Fruit fly (Drosophila melanogaster) whole organism, embryonic: Measurements from ENCODE around the gene Zasp66.

ENCODE experiments used
- CG1024 ChIP-seq: fragments of 200-800 bp; sonication (Bioruptor generic); IDR thresholded peaks from 2 replicates; pipeline ENCODE4 v1.3.6; 2022; ENCODE audit warnings: missing biosample characterization, missing genetic modification characterization
- CG10274 ChIP-seq: fragments of 200-800 bp; sonication (Bioruptor generic); optimal IDR thresholded peaks from 3 replicates; lab custom pipeline; 2017; ENCODE audit warnings: missing biosample characterization, mild to moderate bottlenecking, missing genetic modification characterization
- CG10543 ChIP-seq: fragments of 200-800 bp; sonication (Bioruptor generic); optimal IDR thresholded peaks from 3 replicates; lab custom pipeline; 2017; ENCODE audit warnings: missing biosample characterization, mild to moderate bottlenecking, missing genetic modification characterization, moderate library complexity
- CG11247 ChIP-seq: fragments of 200-800 bp; sonication (Bioruptor generic); IDR thresholded peaks from 2 replicates; pipeline ENCODE4 v1.3.6; 2022; ENCODE audit warnings: missing biosample characterization, missing genetic modification characterization
- CG11398 ChIP-seq: fragments of 200-800 bp; sonication (Bioruptor generic); optimal IDR thresholded peaks from 2 replicates; lab custom pipeline; 2016; ENCODE audit warnings: missing biosample characterization, missing genetic modification characterization
- CG12236 ChIP-seq: fragments of 200-800 bp; sonication (Bioruptor generic); optimal IDR thresholded peaks from 2 replicates; lab custom pipeline; 2016; ENCODE audit warnings: missing biosample characterization, missing genetic modification characterization
- CG1233 ChIP-seq: fragments of 200-800 bp; sonication (Bioruptor generic); optimal IDR thresholded peaks from 4 replicates; lab custom pipeline; 2018; ENCODE audit warnings: missing biosample characterization, mild to moderate bottlenecking, missing genetic modification characterization
- CG12942 ChIP-seq: fragments of 200-800 bp; sonication (Bioruptor generic); optimal IDR thresholded peaks from 3 replicates; lab custom pipeline; 2016; ENCODE audit warnings: missing biosample characterization, missing genetic modification characterization
- CG13775 ChIP-seq: fragments of 200-800 bp; sonication (Bioruptor generic); optimal IDR thresholded peaks from 3 replicates; lab custom pipeline; 2017; ENCODE audit warnings: missing biosample characterization, mild to moderate bottlenecking, missing genetic modification characterization
- CG15514 ChIP-seq: fragments of 200-800 bp; sonication (Bioruptor generic); optimal IDR thresholded peaks from 3 replicates; lab custom pipeline; 2017; ENCODE audit warnings: missing biosample characterization, missing genetic modification characterization, mild to moderate bottlenecking, moderate library complexity, missing genetic modification reagents
- CG2120 ChIP-seq: fragments of 200-800 bp; sonication (Bioruptor generic); optimal IDR thresholded peaks from 3 replicates; lab custom pipeline; 2016; ENCODE audit warnings: missing biosample characterization, missing genetic modification characterization
- CG31441 ChIP-seq: fragments of 200-800 bp; sonication (Bioruptor generic); IDR thresholded peaks from 2 replicates; pipeline ENCODE4 v1.3.6; 2022; ENCODE audit warnings: missing biosample characterization, missing genetic modification characterization
- CG3281 ChIP-seq: fragments of 200-800 bp; sonication (Bioruptor generic); optimal IDR thresholded peaks from 3 replicates; lab custom pipeline; 2017; ENCODE audit warnings: missing biosample characterization, mild to moderate bottlenecking, missing genetic modification characterization
- CG42726 ChIP-seq: fragments of 200-800 bp; sonication (Bioruptor generic); IDR thresholded peaks from 2 replicates; pipeline ENCODE4 v1.3.6; 2022; ENCODE audit warnings: missing biosample characterization, missing genetic modification characterization; ENCODE audit not compliant: partially characterized antibody
- CG8478 ChIP-seq: fragments of >200 bp; optimal IDR thresholded peaks from 2 replicates; lab custom pipeline; 2018
- CG9817 ChIP-seq: fragments of 200-800 bp; sonication (Bioruptor generic); optimal IDR thresholded peaks from 2 replicates; lab custom pipeline; 2018; ENCODE audit warnings: missing biosample characterization, mild to moderate bottlenecking, missing genetic modification characterization, moderate library complexity
- D19B ChIP-seq: fragments of 200-800 bp; sonication (Bioruptor generic); optimal IDR thresholded peaks from 2 replicates; lab custom pipeline; 2017; ENCODE audit warnings: missing biosample characterization, mild to moderate bottlenecking, missing genetic modification characterization
- E2f1 ChIP-seq: fragments of 200-800 bp; sonication (Bioruptor generic); IDR thresholded peaks from 2 replicates; pipeline ENCODE4 v1.3.6; 2022; ENCODE audit warnings: missing biosample characterization, missing genetic modification characterization
- Elba2 ChIP-seq: fragments of 200-800 bp; sonication (Bioruptor generic); optimal IDR thresholded peaks from 3 replicates; lab custom pipeline; 2016; ENCODE audit warnings: missing biosample characterization, missing genetic modification characterization
- Gug ChIP-seq: fragments of 200-800 bp; sonication (Bioruptor generic); IDR thresholded peaks from 4 replicates; pipeline ENCODE4 v1.3.6; 2022; ENCODE audit warnings: missing biosample characterization, missing genetic modification characterization
- Hmx ChIP-seq: fragments of 200-800 bp; sonication (Bioruptor generic); optimal IDR thresholded peaks from 2 replicates; lab custom pipeline; 2016; ENCODE audit warnings: missing biosample characterization, missing genetic modification characterization
- Hr78 ChIP-seq, 2 experiments: fragments of 200-800 bp in 1 of 2; fragments of >200 bp in 1 of 2; sonication (Bioruptor generic) in 1 of 2; optimal IDR thresholded peaks; 2 replicates each; lab custom pipeline; 2017 to 2019; ENCODE audit warnings: missing biosample characterization in 2 of 2, missing genetic modification characterization in 2 of 2, mild to moderate bottlenecking in 1 of 2, moderate library complexity in 1 of 2
- MBD-R2 ChIP-seq: fragments of 200-800 bp; sonication (Bioruptor generic); IDR thresholded peaks from 2 replicates; pipeline ENCODE4 v1.3.6; 2022; ENCODE audit warnings: missing biosample characterization, missing genetic modification characterization
- MESR4 ChIP-seq: fragments of 200-800 bp; sonication (Bioruptor generic); optimal IDR thresholded peaks from 2 replicates; lab custom pipeline; 2018; ENCODE audit warnings: missing biosample characterization, mild to moderate bottlenecking, missing genetic modification characterization, moderate library complexity
- Mad ChIP-seq: fragments of 200-800 bp; sonication (Bioruptor generic); optimal IDR thresholded peaks from 2 replicates; lab custom pipeline; 2016; ENCODE audit warnings: missing biosample characterization, missing genetic modification characterization
- Mes4 ChIP-seq: fragments of 200-800 bp; sonication (Bioruptor generic); optimal IDR thresholded peaks from 2 replicates; lab custom pipeline; 2016; ENCODE audit warnings: missing biosample characterization, missing genetic modification characterization
- Nf-YB ChIP-seq: fragments of 200-800 bp; sonication (Bioruptor generic); optimal IDR thresholded peaks from 3 replicates; lab custom pipeline; 2019; ENCODE audit warnings: missing biosample characterization, mild to moderate bottlenecking, missing genetic modification characterization, moderate library complexity
- Rx ChIP-seq: fragments of 200-800 bp; sonication (Bioruptor generic); IDR thresholded peaks from 2 replicates; pipeline ENCODE4 v1.3.6; 2022; ENCODE audit warnings: missing biosample characterization, missing genetic modification characterization
- Vsx1 ChIP-seq: fragments of 200-800 bp; sonication (Bioruptor generic); optimal IDR thresholded peaks from 2 replicates; lab custom pipeline; 2017; ENCODE audit warnings: missing biosample characterization, mild to moderate bottlenecking, missing genetic modification characterization, missing genetic modification reagents
- ab ChIP-seq: fragments of 200-800 bp; sonication (Bioruptor generic); optimal IDR thresholded peaks from 2 replicates; lab custom pipeline; 2016; ENCODE audit warnings: missing biosample characterization, missing genetic modification characterization
- amos ChIP-seq: fragments of 200-800 bp; sonication (Bioruptor generic); IDR thresholded peaks from 2 replicates; pipeline ENCODE4 v1.3.6; 2022; ENCODE audit warnings: missing biosample characterization, missing genetic modification characterization; ENCODE audit not compliant: partially characterized antibody
- br ChIP-seq: fragments of >200 bp; optimal IDR thresholded peaks from 2 replicates; lab custom pipeline; 2017
- cg ChIP-seq: fragments of 200-800 bp; sonication (Bioruptor generic); optimal IDR thresholded peaks from 3 replicates; lab custom pipeline; 2019; ENCODE audit warnings: missing biosample characterization, mild to moderate bottlenecking, missing genetic modification characterization, moderate library complexity
- dm ChIP-seq: fragments of 200-800 bp; sonication (Bioruptor generic); optimal IDR thresholded peaks from 3 replicates; lab custom pipeline; 2016; ENCODE audit warnings: missing biosample characterization, missing genetic modification characterization
- ftz-f1 ChIP-seq: fragments of 200-800 bp; sonication (Bioruptor generic); optimal IDR thresholded peaks from 2 replicates; lab custom pipeline; 2016; ENCODE audit warnings: missing biosample characterization, missing genetic modification characterization
- gem ChIP-seq: fragments of 200-800 bp; sonication (Bioruptor generic); optimal IDR thresholded peaks from 2 replicates; lab custom pipeline; 2019; ENCODE audit warnings: missing biosample characterization, mild to moderate bottlenecking, missing genetic modification characterization, moderate library complexity
- grau ChIP-seq: fragments of 200-800 bp; optimal IDR thresholded peaks from 3 replicates; lab custom pipeline; 2019; ENCODE audit warnings: missing biosample characterization, mild to moderate bottlenecking, missing genetic modification characterization, moderate library complexity
- ham ChIP-seq: fragments of 200-800 bp; sonication (Bioruptor generic); IDR thresholded peaks from 2 replicates; pipeline ENCODE4 v1.3.6; 2022; ENCODE audit warnings: missing biosample characterization, missing genetic modification characterization
- hbn ChIP-seq: fragments of 200-800 bp; sonication (Bioruptor generic); IDR thresholded peaks from 2 replicates; pipeline ENCODE4 v1.3.6; 2022; ENCODE audit warnings: missing biosample characterization, missing genetic modification characterization; ENCODE audit not compliant: partially characterized antibody
- hkb ChIP-seq, 2 experiments: fragments of 200-800 bp in 1 of 2; fragments of >200 bp in 1 of 2; sonication (Bioruptor generic) in 1 of 2; IDR thresholded peaks in 1 of 2; optimal IDR thresholded peaks in 1 of 2; 2 replicates each; pipeline versions ENCODE4 v1.3.6 to Lab custom; 2017 to 2022; ENCODE audit warnings: missing biosample characterization in 1 of 2, missing genetic modification characterization in 1 of 2
- ind ChIP-seq: fragments of 200-800 bp; sonication (Bioruptor generic); optimal IDR thresholded peaks from 3 replicates; lab custom pipeline; 2016; ENCODE audit warnings: missing biosample characterization, missing genetic modification characterization
- lov ChIP-seq, 2 experiments: fragments of 200-800 bp in 1 of 2; fragments of >200 bp in 1 of 2; sonication (Bioruptor generic) in 1 of 2; IDR thresholded peaks in 1 of 2; optimal IDR thresholded peaks in 1 of 2; 2 replicates in 1 of 2; 3 replicates in 1 of 2; pipeline versions ENCODE4 v1.3.6 to Lab custom; 2017 to 2022; ENCODE audit warnings: missing biosample characterization in 1 of 2, missing genetic modification characterization in 1 of 2
- onecut ChIP-seq: fragments of 200-800 bp; sonication (Bioruptor generic); IDR thresholded peaks from 2 replicates; pipeline ENCODE4 v1.3.6; 2022; ENCODE audit warnings: missing biosample characterization, missing genetic modification characterization
- ro ChIP-seq: fragments of 200-800 bp; sonication (Bioruptor generic); IDR thresholded peaks from 2 replicates; pipeline ENCODE4 v1.3.6; 2022; ENCODE audit warnings: missing biosample characterization, missing genetic modification characterization
- sr ChIP-seq: fragments of 200-800 bp; sonication (Bioruptor generic); IDR thresholded peaks from 3 replicates; pipeline ENCODE4 v1.3.6; 2022; ENCODE audit warnings: missing biosample characterization, missing genetic modification characterization
- ssp ChIP-seq: fragments of 200-800 bp; sonication (Bioruptor generic); IDR thresholded peaks from 2 replicates; pipeline ENCODE4 v1.3.6; 2022; ENCODE audit warnings: missing biosample characterization, missing genetic modification characterization
- tin ChIP-seq: fragments of 200-800 bp; sonication (Bioruptor generic); optimal IDR thresholded peaks from 3 replicates; lab custom pipeline; 2016; ENCODE audit warnings: missing biosample characterization, missing genetic modification characterization
- tio ChIP-seq: fragments of 200-800 bp; sonication (Bioruptor generic); optimal IDR thresholded peaks from 2 replicates; lab custom pipeline; 2017; ENCODE audit warnings: missing biosample characterization, missing genetic modification characterization, inconsistent platforms
- tll ChIP-seq, 2 experiments: fragments of 200-800 bp in 1 of 2; fragments of >200 bp in 1 of 2; sonication (Bioruptor generic) in 1 of 2; optimal IDR thresholded peaks; 2 replicates each; lab custom pipeline; 2017 to 2019; ENCODE audit warnings: missing biosample characterization in 2 of 2, missing genetic modification characterization in 2 of 2, mild to moderate bottlenecking in 1 of 2, moderate library complexity in 1 of 2

The Zasp66 gene

DNA sequence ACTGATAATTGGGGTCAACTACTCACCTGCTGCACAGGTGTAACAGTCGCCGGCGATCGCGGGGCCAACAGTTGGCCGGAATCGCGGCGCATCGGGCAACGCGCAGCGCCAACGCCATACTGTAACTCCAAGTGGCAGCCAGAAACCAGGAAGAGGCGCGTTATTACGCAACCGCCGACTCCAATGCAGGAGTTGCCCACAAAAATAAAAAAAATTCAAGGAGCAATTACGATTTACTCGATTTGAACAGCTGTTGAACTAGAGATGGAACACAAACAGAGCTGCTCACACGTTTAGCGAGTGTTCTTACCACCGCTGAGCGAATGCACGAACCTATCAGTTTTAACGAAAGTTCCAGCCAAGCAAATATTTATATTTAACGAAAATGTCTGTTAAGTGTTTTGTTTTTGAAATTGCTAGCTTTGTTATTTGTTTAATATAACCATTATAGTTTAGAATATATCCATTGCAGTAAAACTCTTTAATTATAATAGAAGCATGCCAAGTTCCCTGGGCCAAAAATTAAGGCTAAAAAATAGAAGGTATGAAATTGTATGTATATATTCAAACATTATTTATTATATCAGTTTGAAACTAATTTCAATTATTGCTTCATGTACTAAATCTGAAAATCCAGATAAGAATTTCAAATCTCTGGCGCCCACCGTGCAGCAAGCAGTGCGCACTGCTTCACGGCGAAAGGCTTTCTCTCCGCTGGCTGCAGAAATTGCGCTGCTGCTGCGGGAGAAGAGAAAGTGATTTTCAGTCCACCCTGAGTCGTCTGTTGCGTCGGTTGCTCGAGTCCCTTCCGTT is 20.1 kb upstream of the Zasp66 start, which contains the start of the genes CG5989 and CG6282 (continued):
- TF ChIP-seq hkb (optimal IDR thresholded peaks at IDR 0.05; lab: Kevin White, UChicago) (no peak), hkb (GFP tag; IDR thresholded peaks at IDR 0.05; lab: Robert Waterston, UW) (peak; percentile 57), CG2120 (GFP tag; lab: Kevin White, UChicago) (peak; percentile 70), CG11398 (GFP tag; lab: Kevin White, UChicago) (no peak), MBD-R2 (GFP tag; lab: Robert Waterston, UW) (peak; percentile 99), ab (GFP tag; lab: Kevin White, UChicago) (no peak), grau (tag; lab: Kevin White, UChicago) (peak; percentile 49), ssp (GFP tag; lab: Robert Waterston, UW) (no peak), CG9817 (tag; lab: Kevin White, UChicago) (peak; percentile 7), CG31441 (GFP tag; lab: Robert Waterston, UW) (no peak), ftz-f1 (GFP tag; lab: Kevin White, UChicago) (peak; percentile 18), CG12236 (GFP tag; lab: Kevin White, UChicago) (no peak), ro (GFP tag; lab: Robert Waterston, UW) (no peak), Mad (no peak), ind (GFP tag; lab: Kevin White, UChicago) (no peak), gem (peak; percentile 72), cg (GFP tag; lab: Kevin White, UChicago) (no peak), CG42726 (GFP tag; lab: Robert Waterston, UW) (peak; percentile 67), MESR4 (GFP tag; lab: Kevin White, UChicago) (peak; percentile 32), br (lab: Kevin White, UChicago) (no peak), ham (no peak), CG13775 (GFP tag; lab: Kevin White, UChicago) (peak; percentile 33), Mes4 (GFP tag; lab: Kevin White, UChicago) (peak; percentile 2), D19B (GFP tag; lab: Kevin White, UChicago) (no peak), CG10543 (GFP tag; lab: Kevin White, UChicago) (no peak), CG3281 (no peak), CG12942 (GFP tag; lab: Kevin White, UChicago) (no peak), Elba2 (GFP tag; lab: Kevin White, UChicago) (no peak), CG1024 (GFP tag; lab: Robert Waterston, UW) (no peak), tll (GFP tag; optimal IDR thresholded peaks at IDR 0.05; lab: Kevin White, UChicago) (no peak), amos (peak; percentile 65), CG10274 (GFP tag; lab: Kevin White, UChicago) (no peak), tin (GFP tag; lab: Kevin White, UChicago) (no peak), Gug (GFP tag; lab: Robert Waterston, UW) (peak; percentile 56; the same call in 1 of the 4 replicates), Hmx (GFP tag; lab: Kevin White, UChicago) (no peak), sr (GFP tag; lab: Robert Waterston, UW) (no peak), tio (GFP tag; lab: Kevin White, UChicago) (no peak), CG11247 (GFP tag; lab: Robert Waterston, UW) (no peak), Vsx1 (GFP tag; lab: Kevin White, UChicago) (no peak), hbn (GFP tag; lab: Robert Waterston, UW) (peak; percentile 30; the same call in 1 of the 2 replicates), E2f1 (GFP tag; lab: Robert Waterston, UW) (no peak), lov (optimal IDR thresholded peaks at IDR 0.05; lab: Kevin White, UChicago) (no peak), lov (GFP tag; IDR thresholded peaks at IDR 0.05; lab: Robert Waterston, UW) (peak; percentile 68), Rx (no peak), CG1233 (GFP tag; lab: Kevin White, UChicago) (no peak), dm (GFP tag; lab: Kevin White, UChicago) (peak; percentile 48), onecut (GFP tag; lab: Robert Waterston, UW) (peak; percentile 34), Hr78 (GFP tag; optimal IDR thresholded peaks at IDR 0.05; lab: Kevin White, UChicago) (peak in 1 of 2 experiments; percentile 80), CG15514 (peak; percentile 77), Nf-YB (GFP tag; lab: Kevin White, UChicago) (peak; percentile 31), CG8478 (no peak)
